Fruit fly (Drosophila melanogaster) whole organism, embryonic: ENCODE data around the gene barc.

Source experiments
- Abd-B ChIP-seq: fragments of 200-800 bp; sonication (Bioruptor generic); optimal IDR thresholded peaks from 2 replicates; lab custom pipeline; 2018; ENCODE audit warnings: missing biosample characterization, mild to moderate bottlenecking, missing genetic modification characterization, moderate library complexity
- Antp ChIP-seq: fragments of 200-800 bp; sonication (Bioruptor generic); optimal IDR thresholded peaks from 3 replicates; lab custom pipeline; 2016; ENCODE audit warnings: missing biosample characterization, missing genetic modification characterization
- C15 ChIP-seq: fragments of 200-800 bp; sonication (Bioruptor generic); IDR thresholded peaks from 3 replicates; pipeline ENCODE4 v1.3.6; 2022; ENCODE audit warnings: missing biosample characterization, missing genetic modification characterization
- CG10565 ChIP-seq: fragments of 200-800 bp; sonication (Bioruptor generic); optimal IDR thresholded peaks from 3 replicates; lab custom pipeline; 2016; ENCODE audit warnings: missing biosample characterization, mild to moderate bottlenecking, missing genetic modification characterization
- CG11085 ChIP-seq: fragments of 200-800 bp; sonication (Bioruptor generic); IDR thresholded peaks from 2 replicates; pipeline ENCODE4 v1.3.6; 2022; ENCODE audit warnings: missing biosample characterization, missing genetic modification characterization
- CG11723 ChIP-seq: fragments of 200-800 bp; sonication (Bioruptor generic); optimal IDR thresholded peaks from 2 replicates; lab custom pipeline; 2017; ENCODE audit warnings: missing biosample characterization, mild to moderate bottlenecking, missing genetic modification characterization
- CG13624 ChIP-seq: fragments of 200-800 bp; sonication (Bioruptor generic); optimal IDR thresholded peaks from 2 replicates; lab custom pipeline; 2016; ENCODE audit warnings: missing biosample characterization, missing genetic modification characterization
- CG15073 ChIP-seq: fragments of 200-800 bp; sonication (Bioruptor generic); optimal IDR thresholded peaks from 2 replicates; lab custom pipeline; 2016; ENCODE audit warnings: missing biosample characterization, missing genetic modification characterization
- CG1602 ChIP-seq: fragments of 200-800 bp; sonication (Bioruptor generic); optimal IDR thresholded peaks from 3 replicates; lab custom pipeline; 2016; ENCODE audit warnings: missing biosample characterization, missing genetic modification characterization
- CG17328 ChIP-seq: fragments of 200-800 bp; sonication (Bioruptor generic); IDR thresholded peaks from 2 replicates; pipeline ENCODE4 v1.3.6; 2022; ENCODE audit warnings: missing biosample characterization, missing genetic modification characterization
- CG17612 ChIP-seq: fragments of 200-800 bp; sonication (Bioruptor generic); IDR thresholded peaks from 2 replicates; pipeline ENCODE4 v1.3.6; 2022; ENCODE audit warnings: missing biosample characterization, missing genetic modification characterization
- CG1792 ChIP-seq: fragments of 200-800 bp; sonication (Bioruptor generic); optimal IDR thresholded peaks from 2 replicates; lab custom pipeline; 2016; ENCODE audit warnings: missing biosample characterization, missing genetic modification characterization
- CG18599 ChIP-seq: fragments of 200-800 bp; sonication (Bioruptor generic); optimal IDR thresholded peaks from 3 replicates; lab custom pipeline; 2017; ENCODE audit warnings: missing biosample characterization, missing genetic modification characterization, mild to moderate bottlenecking, moderate library complexity, missing genetic modification reagents
- CG18619 ChIP-seq: fragments of 200-800 bp; sonication (Bioruptor generic); optimal IDR thresholded peaks from 3 replicates; lab custom pipeline; 2017; ENCODE audit warnings: missing biosample characterization, mild to moderate bottlenecking, missing genetic modification characterization
- CG31388 ChIP-seq: fragments of 200-800 bp; sonication (Bioruptor generic); optimal IDR thresholded peaks from 2 replicates; lab custom pipeline; 2016; ENCODE audit warnings: missing biosample characterization, missing genetic modification characterization
- CG31441 ChIP-seq: fragments of 200-800 bp; sonication (Bioruptor generic); IDR thresholded peaks from 2 replicates; pipeline ENCODE4 v1.3.6; 2022; ENCODE audit warnings: missing biosample characterization, missing genetic modification characterization
- CG4820 ChIP-seq: fragments of 200-800 bp; sonication (Bioruptor generic); optimal IDR thresholded peaks from 3 replicates; lab custom pipeline; 2016; ENCODE audit warnings: missing biosample characterization, missing genetic modification characterization
- CG5245 ChIP-seq: fragments of 200-800 bp; sonication (Bioruptor generic); optimal IDR thresholded peaks from 3 replicates; lab custom pipeline; 2016; ENCODE audit warnings: missing biosample characterization, missing genetic modification characterization
- CG5953 ChIP-seq: fragments of 200-800 bp; sonication (Bioruptor generic); IDR thresholded peaks from 2 replicates; pipeline ENCODE4 v1.3.6; 2022; ENCODE audit warnings: missing biosample characterization, missing genetic modification characterization
- CG6175 ChIP-seq: fragments of 200-800 bp; sonication (Bioruptor generic); IDR thresholded peaks from 3 replicates; pipeline ENCODE4 v1.3.6; 2022; ENCODE audit warnings: missing biosample characterization, missing genetic modification characterization
- CG8089 ChIP-seq: fragments of 200-800 bp; sonication (Bioruptor generic); optimal IDR thresholded peaks from 3 replicates; lab custom pipeline; 2016; ENCODE audit warnings: missing biosample characterization, missing genetic modification characterization
- D ChIP-seq, 2 experiments: fragments of 200-800 bp in 1 of 2; fragments of >200 bp in 1 of 2; sonication (Bioruptor generic) in 1 of 2; optimal IDR thresholded peaks; 2 replicates in 1 of 2; 3 replicates in 1 of 2; lab custom pipeline; 2017; ENCODE audit warnings: mild to moderate bottlenecking in 1 of 2, missing biosample characterization in 1 of 2, missing genetic modification characterization in 1 of 2, missing genetic modification reagents in 1 of 2
- D19B ChIP-seq: fragments of 200-800 bp; sonication (Bioruptor generic); optimal IDR thresholded peaks from 2 replicates; lab custom pipeline; 2017; ENCODE audit warnings: missing biosample characterization, mild to moderate bottlenecking, missing genetic modification characterization
- HHEX ChIP-seq: fragments of 200-800 bp; sonication (Bioruptor generic); optimal IDR thresholded peaks from 3 replicates; lab custom pipeline; 2017; ENCODE audit warnings: missing biosample characterization, mild to moderate bottlenecking, missing genetic modification characterization, missing genetic modification reagents
- Hand ChIP-seq: fragments of 200-800 bp; sonication (Bioruptor generic); optimal IDR thresholded peaks from 2 replicates; lab custom pipeline; 2017; ENCODE audit warnings: mild to moderate bottlenecking, missing biosample characterization, missing genetic modification reagents, missing genetic modification characterization
- Nf-YA ChIP-seq: fragments of 200-800 bp; sonication (Bioruptor generic); IDR thresholded peaks from 2 replicates; pipeline ENCODE4 v1.3.6; 2022; ENCODE audit warnings: missing biosample characterization, missing genetic modification characterization
- Optix ChIP-seq: fragments of 200-800 bp; sonication (Bioruptor generic); IDR thresholded peaks from 3 replicates; pipeline ENCODE4 v1.3.6; 2022; ENCODE audit warnings: missing biosample characterization, missing genetic modification characterization
- Sox102F ChIP-seq: fragments of 200-800 bp; sonication (Bioruptor generic); optimal IDR thresholded peaks from 2 replicates; lab custom pipeline; 2018; ENCODE audit warnings: missing biosample characterization, mild to moderate bottlenecking, missing genetic modification characterization, moderate library complexity
- Tbp ChIP-seq: fragments of >200 bp; optimal IDR thresholded peaks from 2 replicates; lab custom pipeline; 2018; ENCODE audit warnings: missing biosample characterization, missing genetic modification characterization
- Xbp1 ChIP-seq: fragments of 200-800 bp; sonication (Bioruptor generic); optimal IDR thresholded peaks from 3 replicates; lab custom pipeline; 2016; ENCODE audit warnings: missing biosample characterization, mild to moderate bottlenecking, missing genetic modification characterization
- az2 ChIP-seq: fragments of 200-800 bp; sonication (Bioruptor generic); optimal IDR thresholded peaks from 3 replicates; lab custom pipeline; 2016; ENCODE audit warnings: missing biosample characterization, missing genetic modification characterization
- bab2 ChIP-seq: fragments of 200-800 bp; sonication (Bioruptor generic); optimal IDR thresholded peaks from 2 replicates; lab custom pipeline; 2016; ENCODE audit warnings: missing biosample characterization, missing genetic modification characterization
- btn ChIP-seq: fragments of 200-800 bp; sonication (Bioruptor generic); optimal IDR thresholded peaks from 2 replicates; lab custom pipeline; 2016; ENCODE audit warnings: missing biosample characterization, missing genetic modification characterization
- cas ChIP-seq: fragments of 200-800 bp; sonication (Bioruptor generic); IDR thresholded peaks from 2 replicates; pipeline ENCODE4 v1.3.6; 2022; ENCODE audit warnings: missing biosample characterization, missing genetic modification characterization
- caup ChIP-seq: fragments of 200-800 bp; sonication (Bioruptor generic); optimal IDR thresholded peaks from 3 replicates; lab custom pipeline; 2017; ENCODE audit warnings: missing biosample characterization, mild to moderate bottlenecking, missing genetic modification characterization, moderate library complexity; ENCODE audit not compliant: severe bottlenecking
- dan ChIP-seq: fragments of 200-800 bp; sonication (Bioruptor generic); IDR thresholded peaks from 2 replicates; pipeline ENCODE4 v1.3.6; 2022; ENCODE audit warnings: missing biosample characterization, missing genetic modification characterization
- ewg ChIP-seq: fragments of 200-800 bp; sonication (Bioruptor generic); optimal IDR thresholded peaks from 3 replicates; lab custom pipeline; 2017; ENCODE audit warnings: mild to moderate bottlenecking, missing biosample characterization, missing genetic modification reagents, missing genetic modification characterization
- fd3F ChIP-seq: fragments of 200-800 bp; sonication (Bioruptor generic); optimal IDR thresholded peaks from 2 replicates; lab custom pipeline; 2018; ENCODE audit warnings: missing biosample characterization, mild to moderate bottlenecking, missing genetic modification characterization, moderate library complexity
- fd96Cb ChIP-seq: fragments of 200-800 bp; sonication (Bioruptor generic); optimal IDR thresholded peaks from 2 replicates; lab custom pipeline; 2018; ENCODE audit warnings: missing biosample characterization, mild to moderate bottlenecking, missing genetic modification characterization, moderate library complexity
- grau ChIP-seq: fragments of 200-800 bp; optimal IDR thresholded peaks from 3 replicates; lab custom pipeline; 2019; ENCODE audit warnings: missing biosample characterization, mild to moderate bottlenecking, missing genetic modification characterization, moderate library complexity
- jumu ChIP-seq: fragments of 200-800 bp; sonication (Bioruptor generic); optimal IDR thresholded peaks from 3 replicates; lab custom pipeline; 2016; ENCODE audit warnings: missing biosample characterization, missing genetic modification characterization
- lmd ChIP-seq: fragments of 200-800 bp; sonication (Bioruptor generic); IDR thresholded peaks from 2 replicates; pipeline ENCODE4 v1.3.6; 2022; ENCODE audit warnings: missing biosample characterization, missing genetic modification characterization
- luna ChIP-seq: fragments of 200-800 bp; sonication (Bioruptor generic); optimal IDR thresholded peaks from 2 replicates; lab custom pipeline; 2016; ENCODE audit warnings: missing biosample characterization, missing genetic modification characterization
- mld ChIP-seq: fragments of 200-800 bp; sonication (Bioruptor generic); IDR thresholded peaks from 3 replicates; pipeline ENCODE4 v1.3.6; 2022; ENCODE audit warnings: missing biosample characterization, missing genetic modification characterization; ENCODE audit not compliant: partially characterized antibody
- nau ChIP-seq: fragments of 200-800 bp; sonication (Bioruptor generic); optimal IDR thresholded peaks from 3 replicates; lab custom pipeline; 2017; ENCODE audit warnings: missing biosample characterization, mild to moderate bottlenecking, missing genetic modification characterization, missing genetic modification reagents
- nerfin-2 ChIP-seq: fragments of 200-800 bp; sonication (Bioruptor generic); IDR thresholded peaks from 2 replicates; pipeline ENCODE4 v1.3.6; 2022; ENCODE audit warnings: missing biosample characterization, missing genetic modification characterization; ENCODE audit not compliant: partially characterized antibody
- pho ChIP-seq: fragments of 200-800 bp; sonication (Bioruptor generic); optimal IDR thresholded peaks from 2 replicates; lab custom pipeline; 2016; ENCODE audit warnings: missing biosample characterization, missing genetic modification characterization
- run ChIP-seq: fragments of 200-800 bp; sonication (Bioruptor generic); optimal IDR thresholded peaks from 3 replicates; lab custom pipeline; 2018; ENCODE audit warnings: missing biosample characterization, mild to moderate bottlenecking, missing genetic modification characterization
- ttk ChIP-seq: fragments of 200-800 bp; sonication (Bioruptor generic); IDR thresholded peaks from 2 replicates; pipeline ENCODE4 v2.1.2; 2022; ENCODE audit warnings: missing biosample characterization, missing genetic modification characterization
- yki ChIP-seq: fragments of >200 bp; optimal IDR thresholded peaks from 3 replicates; lab custom pipeline; 2018
- zf30C ChIP-seq: fragments of 200-800 bp; sonication (Bioruptor generic); optimal IDR thresholded peaks from 3 replicates; lab custom pipeline; 2018; ENCODE audit warnings: missing biosample characterization, mild to moderate bottlenecking, missing genetic modification characterization

Gene barc

dm6 chr3L:21453623-21454022 is 20.7 kb upstream of the barc start (continued):
- peak; percentile 30 for TF ChIP-seq ewg (GFP tag; lab: Kevin White, UChicago)
- TF ChIP-seq run (tag; lab: Kevin White, UChicago): no peak
- no peak for TF ChIP-seq CG13624 (GFP tag; lab: Kevin White, UChicago)
- TF ChIP-seq Abd-B: peak; percentile 28
- no peak for TF ChIP-seq zf30C
- TF ChIP-seq D (optimal IDR thresholded peaks at IDR 0.05; lab: Kevin White, UChicago): no peak
- peak; percentile 69 for TF ChIP-seq D (GFP tag; optimal IDR thresholded peaks at IDR 0.05; lab: Kevin White, UChicago)
- no peak for TF ChIP-seq CG17612 (GFP tag; lab: Robert Waterston, UW)
- peak; percentile 30 for TF ChIP-seq CG5245 (GFP tag; lab: Kevin White, UChicago)
- peak; percentile 70 for TF ChIP-seq CG17328
- TF ChIP-seq CG1792 (GFP tag; lab: Kevin White, UChicago): no peak
- TF ChIP-seq Hand (GFP tag; lab: Kevin White, UChicago): no peak
- peak; percentile 71 for TF ChIP-seq CG31441 (GFP tag; lab: Robert Waterston, UW)
- TF ChIP-seq Xbp1 (GFP tag; lab: Kevin White, UChicago): peak; percentile 44
- TF ChIP-seq CG8089 (GFP tag; lab: Kevin White, UChicago): peak; percentile 45
- no peak for TF ChIP-seq CG15073 (GFP tag; lab: Kevin White, UChicago)
- TF ChIP-seq btn (GFP tag; lab: Kevin White, UChicago): peak; percentile 32
- TF ChIP-seq caup: no peak
- peak; percentile 20 for TF ChIP-seq CG18599 (GFP tag; lab: Kevin White, UChicago)
- no peak for TF ChIP-seq yki (lab: Kevin White, UChicago)
- no peak for TF ChIP-seq fd3F (GFP tag; lab: Kevin White, UChicago)
- peak; percentile 71 for TF ChIP-seq jumu (GFP tag; lab: Kevin White, UChicago)
- TF ChIP-seq az2 (GFP tag; lab: Kevin White, UChicago): peak; percentile 61
- peak; percentile 36; the same call in 1 of the 2 replicates for TF ChIP-seq dan (GFP tag; lab: Robert Waterston, UW)
- TF ChIP-seq nerfin-2 (GFP tag; lab: Robert Waterston, UW): no peak
- no peak for TF ChIP-seq CG6175 (GFP tag; lab: Robert Waterston, UW)
- peak; percentile 9 for TF ChIP-seq CG18619 (GFP tag; lab: Kevin White, UChicago)
- peak; percentile 27 for TF ChIP-seq bab2 (GFP tag; lab: Kevin White, UChicago)
- no peak for TF ChIP-seq luna
- no peak for TF ChIP-seq CG31388 (GFP tag; lab: Kevin White, UChicago)
- 0 out of 3 replicates have a peak, but pooled peaks have one; percentile 48 for TF ChIP-seq Optix (GFP tag; lab: Robert Waterston, UW)
- peak; percentile 50 for TF ChIP-seq Sox102F (GFP tag; lab: Kevin White, UChicago)
- peak; percentile 64 for TF ChIP-seq fd96Cb (tag; lab: Kevin White, UChicago)
- TF ChIP-seq CG11723: peak; percentile 9
- TF ChIP-seq ttk (GFP tag; lab: Robert Waterston, UW): 0 out of 2 replicates have a peak, but pooled peaks have one; percentile 37
- TF ChIP-seq cas (GFP tag; lab: Robert Waterston, UW): no peak
- no peak for TF ChIP-seq CG10565 (GFP tag; lab: Kevin White, UChicago)
- no peak for TF ChIP-seq mld (GFP tag; lab: Robert Waterston, UW)
- peak; percentile 47 for TF ChIP-seq CG1602
- peak; percentile 60 for TF ChIP-seq grau (tag; lab: Kevin White, UChicago)
- no peak for TF ChIP-seq CG11085 (GFP tag; lab: Robert Waterston, UW)
- no peak for TF ChIP-seq nau (GFP tag; lab: Kevin White, UChicago)
- peak; percentile 65 for TF ChIP-seq Antp
- TF ChIP-seq D19B (GFP tag; lab: Kevin White, UChicago): no peak
- no peak for TF ChIP-seq pho (GFP tag; lab: Kevin White, UChicago)
- TF ChIP-seq lmd (GFP tag; lab: Robert Waterston, UW): no peak
- TF ChIP-seq Nf-YA (GFP tag; lab: Robert Waterston, UW): no peak
- no peak for TF ChIP-seq Tbp (GFP tag; lab: Kevin White, UChicago)
- TF ChIP-seq C15: no peak
- peak; percentile 57 for TF ChIP-seq CG4820 (GFP tag; lab: Kevin White, UChicago)
- TF ChIP-seq CG5953 (GFP tag; lab: Robert Waterston, UW): no peak
- no peak for TF ChIP-seq HHEX (GFP tag; lab: Kevin White, UChicago)
